Worm (Caenorhabditis elegans) whole organism, L3 larva: ENCODE data around the gene F33G12.7.

Experiments
- ama-1 ChIP-seq: fragments of 150-350 bp; optimal IDR thresholded peaks from 2 replicates; lab custom pipeline; 2018
- ceh-28 ChIP-seq: fragments of 150-350 bp; optimal IDR thresholded peaks from 2 replicates; lab custom pipeline; 2014; ENCODE audit warnings: missing biosample characterization, missing genetic modification reagents, missing genetic modification characterization
- egl-27 ChIP-seq: sonication (generic microtip); optimal IDR thresholded peaks from 4 replicates; lab custom pipeline; 2017; ENCODE audit warnings: missing biosample characterization, missing genetic modification reagents, missing genetic modification characterization
- mdl-1 ChIP-seq: fragments of 150-350 bp; optimal IDR thresholded peaks from 2 replicates; lab custom pipeline; 2014; ENCODE audit warnings: missing biosample characterization, missing genetic modification characterization
- pqm-1 ChIP-seq: fragments of 150-350 bp; optimal IDR thresholded peaks from 2 replicates; lab custom pipeline; 2017; ENCODE audit warnings: missing biosample characterization, missing genetic modification characterization, inconsistent platforms
- snpc-4 ChIP-seq: fragments of 150-350 bp; optimal IDR thresholded peaks from 2 replicates; lab custom pipeline; 2014; ENCODE audit warnings: missing biosample characterization, missing genetic modification characterization
- zag-1 ChIP-seq: fragments of 150-350 bp; optimal IDR thresholded peaks from 2 replicates; lab custom pipeline; 2014; ENCODE audit warnings: missing biosample characterization, missing genetic modification characterization

DNA sequence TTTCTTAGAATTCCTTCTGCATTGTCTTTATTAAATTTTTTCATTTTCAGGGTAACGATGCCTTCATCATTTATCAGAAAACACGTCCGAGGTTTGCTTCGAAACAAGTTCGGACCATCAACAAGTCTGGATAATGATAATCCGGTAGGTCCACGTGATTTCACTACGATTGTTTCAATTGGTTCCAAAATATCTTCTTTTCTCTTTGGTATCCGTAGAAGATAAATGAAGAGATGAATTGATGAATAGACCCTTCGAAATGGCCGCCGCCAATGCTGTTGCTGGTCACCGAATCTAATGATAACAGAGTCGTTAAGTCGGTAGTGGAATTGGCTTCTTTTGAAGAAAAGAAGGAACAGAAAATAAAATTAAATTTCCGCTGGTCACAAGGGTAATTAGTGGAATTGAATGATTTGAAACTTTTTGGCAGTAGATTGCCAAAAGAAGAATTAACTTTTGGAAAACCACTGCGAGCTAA lies 9.4 kb upstream of the F33G12.7 start, which contains the start of gene F33G12.6:
- TF ChIP-seq egl-27, result no peak
- TF ChIP-seq zag-1, result no peak
- TF ChIP-seq ceh-28 (tag; lab: Kevin White, UChicago), result no peak
- no peak for TF ChIP-seq pqm-1 (tag; lab: Kevin White, UChicago)
- TF ChIP-seq mdl-1 (tag; lab: Kevin White, UChicago), result no peak
- no peak for TF ChIP-seq ama-1
- TF ChIP-seq snpc-4 (tag; lab: Kevin White, UChicago), result no peak
